Fruit fly (Drosophila melanogaster): ENCODE data around the gene olf413.

olf413 gene

DNA sequence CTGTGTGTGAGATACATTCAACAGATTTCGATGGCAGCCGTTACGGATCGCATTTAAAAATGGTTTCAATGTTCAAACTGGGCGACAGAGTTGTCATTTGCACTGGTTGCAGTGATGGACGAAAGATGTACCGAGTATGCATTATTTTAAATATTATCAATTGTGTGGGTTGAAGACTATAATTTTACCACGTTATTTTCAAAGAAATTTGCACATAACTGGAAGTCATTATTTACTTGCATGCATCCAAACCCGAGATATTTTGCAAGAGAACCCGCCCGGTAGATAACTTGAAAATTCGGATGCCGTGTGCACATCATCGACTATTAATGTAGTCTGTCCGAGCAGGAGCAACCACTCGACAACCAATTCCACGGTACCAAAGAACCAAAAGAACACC is 63.5 kb downstream of the olf413 start (continued):
- TF ChIP-seq esg (GFP tag; conservative IDR thresholded peaks at IDR 0.05) (no peak), row (GFP tag; IDR thresholded peaks at IDR 0.05) (peak; percentile 39), bsh (GFP tag; optimal IDR thresholded peaks at IDR 0.05) (peak in 1 of 2 experiments; percentile 14), Med (GFP tag) (peak; percentile 31), gsb-n (tag; optimal IDR thresholded peaks at IDR 0.05) (peak; percentile 10), D19A (tag; optimal IDR thresholded peaks at IDR 0.05) (peak; percentile 5), CG30431 (GFP tag; optimal IDR thresholded peaks at IDR 0.05) (no peak), lmd (GFP tag; IDR thresholded peaks at IDR 0.05) (no peak), ci (GFP tag; IDR thresholded peaks at IDR 0.05) (no peak), Kr (GFP tag; optimal IDR thresholded peaks at IDR 0.05) (no peak), Blimp-1 (GFP tag; optimal IDR thresholded peaks at IDR 0.05) (peak; percentile 2), CG13624 (GFP tag; optimal IDR thresholded peaks at IDR 0.05) (no peak), phol (tag; optimal IDR thresholded peaks at IDR 0.05) (peak; percentile 13), kay (GFP tag; optimal IDR thresholded peaks at IDR 0.05) (no peak), fd3F (GFP tag; optimal IDR thresholded peaks at IDR 0.05) (no peak), CG12299 (tag; optimal IDR thresholded peaks at IDR 0.05) (no peak), CG2120 (GFP tag; optimal IDR thresholded peaks at IDR 0.05) (no peak), CG12155 (GFP tag; optimal IDR thresholded peaks at IDR 0.05) (no peak), Ptx1 (GFP tag; IDR thresholded peaks at IDR 0.05) (no peak), CG32532 (GFP tag; IDR thresholded peaks at IDR 0.05) (no peak), CG3163 (GFP tag; optimal IDR thresholded peaks at IDR 0.05) (no peak), CG5245 (GFP tag; optimal IDR thresholded peaks at IDR 0.05) (no peak), Drgx (GFP tag; IDR thresholded peaks at IDR 0.05) (no peak), mld (GFP tag; IDR thresholded peaks at IDR 0.05; ENCODE audit: partially characterized antibody) (no peak), CG8478 (optimal IDR thresholded peaks at IDR 0.05) (no peak), CG3838 (GFP tag; optimal IDR thresholded peaks at IDR 0.05) (no peak), Dip2 (GFP tag; IDR thresholded peaks at IDR 0.05) (no peak), ap (GFP tag; IDR thresholded peaks at IDR 0.05) (no peak), Trl (optimal IDR thresholded peaks at IDR 0.05) (no peak), Trl (GFP tag; optimal IDR thresholded peaks at IDR 0.05) (no peak), CG30403 (GFP tag; optimal IDR thresholded peaks at IDR 0.05) (no peak), cato (GFP tag; optimal IDR thresholded peaks at IDR 0.05; ENCODE audit: borderline replicate concordance) (no peak)

dm6 chr3L:22204527-22204926 is 68.6 kb downstream of the olf413 start:
- peak; percentile 93 for TF ChIP-seq CG15479 (GFP tag; optimal IDR thresholded peaks at IDR 0.05)
- no peak for TF ChIP-seq Dek (tag; optimal IDR thresholded peaks at IDR 0.05)

dm6 chr3L:22207113-22207512 is 71.2 kb downstream of the olf413 start:
- TF ChIP-seq CG6765 (GFP tag; optimal IDR thresholded peaks at IDR 0.05) (no peak), CG10321 (GFP tag; IDR thresholded peaks at IDR 0.05) (no peak), CG6654 (GFP tag; optimal IDR thresholded peaks at IDR 0.05) (no peak), CG33213 (GFP tag; optimal IDR thresholded peaks at IDR 0.05) (no peak), Rx (GFP tag; IDR thresholded peaks at IDR 0.05) (no peak), Hr3 (GFP tag; optimal IDR thresholded peaks at IDR 0.05) (no peak), Oli (tag; optimal IDR thresholded peaks at IDR 0.05) (peak; percentile 34), CG15696 (tag; optimal IDR thresholded peaks at IDR 0.05) (no peak), dmrt11E (tag; optimal IDR thresholded peaks at IDR 0.05) (no peak), Antp (GFP tag; optimal IDR thresholded peaks at IDR 0.05) (peak; percentile 51), dm (GFP tag; optimal IDR thresholded peaks at IDR 0.05) (no peak), ATbp (GFP tag; optimal IDR thresholded peaks at IDR 0.05) (peak; percentile 18), pnt (GFP tag; optimal IDR thresholded peaks at IDR 0.05) (no peak), Ptx1 (GFP tag; IDR thresholded peaks at IDR 0.05) (no peak), CG2116 (GFP tag; optimal IDR thresholded peaks at IDR 0.05) (no peak), Asciz (GFP tag; optimal IDR thresholded peaks at IDR 0.05) (no peak), Awh (GFP tag; IDR thresholded peaks at IDR 0.05) (no peak), Fer1 (GFP tag; optimal IDR thresholded peaks at IDR 0.05) (peak; percentile 2), CG7556 (GFP tag; optimal IDR thresholded peaks at IDR 0.05) (peak; percentile 6), CG11723 (GFP tag; optimal IDR thresholded peaks at IDR 0.05) (no peak)
